Fruit fly (Drosophila melanogaster): ENCODE data around the gene SIFaR.

The SIFaR gene

dm6 chr3R:21293833-21294232, at the start of gene SIFaR:
Gene SIFaR, minus strand, starts transcription at chr3R:21293998.
- TF ChIP-seq CG8478 (optimal IDR thresholded peaks at IDR 0.05): no peak
- TF ChIP-seq psq (optimal IDR thresholded peaks at IDR 0.05): no peak
- no peak for TF ChIP-seq EcR (GFP tag; optimal IDR thresholded peaks at IDR 0.05)
- no peak for TF ChIP-seq Dll (optimal IDR thresholded peaks at IDR 0.05)
- no peak for TF ChIP-seq usp (GFP tag; optimal IDR thresholded peaks at IDR 0.05)
- TF ChIP-seq pan (optimal IDR thresholded peaks at IDR 0.05): no peak

DNA sequence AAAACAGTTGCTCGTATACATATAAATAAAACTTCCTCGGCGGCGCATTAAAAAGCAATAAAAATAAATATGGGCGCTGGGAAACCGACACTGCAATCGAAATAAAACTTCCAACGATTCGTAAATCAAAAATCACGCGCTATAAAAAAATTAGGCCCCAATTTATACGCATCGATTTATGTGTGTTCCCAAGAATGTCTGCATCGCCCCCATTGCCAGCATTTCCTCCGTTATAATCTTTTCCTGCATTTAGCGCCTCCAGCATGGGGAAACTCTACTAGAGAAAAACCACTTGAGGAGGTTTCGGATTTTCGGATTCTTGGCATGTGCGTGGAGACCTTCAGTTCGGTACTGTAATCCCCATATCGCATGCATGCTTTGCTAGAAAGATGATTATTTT, 49.4 kb upstream of the SIFaR start:
- TF ChIP-seq psq (optimal IDR thresholded peaks at IDR 0.05) (no peak), Dll (optimal IDR thresholded peaks at IDR 0.05) (no peak), pan (optimal IDR thresholded peaks at IDR 0.05) (no peak), CG8478 (optimal IDR thresholded peaks at IDR 0.05) (no peak), EcR (GFP tag; optimal IDR thresholded peaks at IDR 0.05) (no peak), usp (GFP tag; optimal IDR thresholded peaks at IDR 0.05) (no peak)

dm6 chr3R:21339448-21340268, 45.9 kb upstream of the SIFaR start:
- TF ChIP-seq pan (optimal IDR thresholded peaks at IDR 0.05): no peak
- no peak for TF ChIP-seq psq (optimal IDR thresholded peaks at IDR 0.05)
- no peak for TF ChIP-seq Dll (optimal IDR thresholded peaks at IDR 0.05)
- no peak for TF ChIP-seq CG8478 (optimal IDR thresholded peaks at IDR 0.05)
- no peak for TF ChIP-seq EcR (GFP tag; optimal IDR thresholded peaks at IDR 0.05)
- no peak for TF ChIP-seq usp (GFP tag; optimal IDR thresholded peaks at IDR 0.05)

- no peak for TF ChIP-seq Dll (optimal IDR thresholded peaks at IDR 0.05)
- no peak for TF ChIP-seq pan (optimal IDR thresholded peaks at IDR 0.05)
- no peak for TF ChIP-seq usp (GFP tag; optimal IDR thresholded peaks at IDR 0.05)
- TF ChIP-seq psq (optimal IDR thresholded peaks at IDR 0.05): no peak
- TF ChIP-seq EcR (GFP tag; optimal IDR thresholded peaks at IDR 0.05): no peak
Measured at dm6 chr3R:21339006-21339420, 45.2 kb upstream of the SIFaR start.

- TF ChIP-seq pan (optimal IDR thresholded peaks at IDR 0.05) (no peak), usp (GFP tag; optimal IDR thresholded peaks at IDR 0.05) (no peak), Dll (optimal IDR thresholded peaks at IDR 0.05) (no peak), CG8478 (optimal IDR thresholded peaks at IDR 0.05) (no peak), psq (optimal IDR thresholded peaks at IDR 0.05) (no peak), EcR (GFP tag; optimal IDR thresholded peaks at IDR 0.05) (no peak)
Measured at dm6 chr3R:21338313-21338921, 44.6 kb upstream of the SIFaR start.

DNA sequence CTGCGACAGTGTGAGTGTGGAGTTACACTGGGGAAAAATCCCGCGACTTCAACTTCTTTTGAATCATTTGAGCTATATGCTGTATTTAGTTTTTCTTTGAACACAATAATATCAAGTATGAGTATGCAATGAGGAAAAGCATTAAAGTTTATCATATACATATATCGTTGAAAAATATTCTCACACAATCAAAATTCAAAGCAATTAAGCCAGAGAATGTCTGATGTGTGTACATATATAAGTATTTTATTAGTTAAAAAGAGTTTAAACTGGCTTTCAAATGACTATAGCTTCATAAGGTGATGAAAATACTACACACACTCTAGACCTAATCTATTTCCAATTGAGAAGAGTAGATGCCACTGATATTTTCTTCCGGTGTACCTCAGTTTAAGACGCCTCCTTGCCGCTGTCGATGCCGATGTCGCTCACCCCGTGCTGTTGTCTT, 43.0 kb upstream of the SIFaR start:
- TF ChIP-seq EcR (GFP tag; optimal IDR thresholded peaks at IDR 0.05) (no peak), usp (GFP tag; optimal IDR thresholded peaks at IDR 0.05) (no peak), psq (optimal IDR thresholded peaks at IDR 0.05) (no peak), Dll (optimal IDR thresholded peaks at IDR 0.05) (no peak), CG8478 (optimal IDR thresholded peaks at IDR 0.05) (no peak), pan (optimal IDR thresholded peaks at IDR 0.05) (no peak)

DNA sequence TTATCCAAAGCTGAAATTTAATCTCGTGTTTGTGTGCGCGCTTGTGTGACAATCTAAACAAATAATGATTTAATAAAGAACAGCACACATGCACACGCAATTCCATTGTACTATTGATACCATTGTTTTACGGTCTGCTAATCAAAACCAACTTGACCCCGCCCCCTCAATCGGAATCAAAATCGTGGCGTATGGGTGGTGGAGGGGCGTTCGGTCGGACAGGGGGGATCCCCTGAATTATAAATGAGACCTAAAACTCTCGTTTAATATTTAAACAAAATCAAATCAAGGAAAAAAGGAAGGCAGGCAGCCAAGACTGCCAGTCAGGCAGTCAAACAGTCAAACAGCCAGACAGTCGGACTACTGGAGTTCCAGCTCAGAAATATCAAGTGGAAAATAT, 37.4 kb upstream of the SIFaR start:
- TF ChIP-seq pan (optimal IDR thresholded peaks at IDR 0.05) (no peak), psq (optimal IDR thresholded peaks at IDR 0.05) (no peak), usp (GFP tag; optimal IDR thresholded peaks at IDR 0.05) (no peak), Dll (optimal IDR thresholded peaks at IDR 0.05) (no peak), EcR (GFP tag; optimal IDR thresholded peaks at IDR 0.05) (no peak), CG8478 (optimal IDR thresholded peaks at IDR 0.05) (no peak)

dm6 chr3R:21330542-21330941, 36.7 kb upstream of the SIFaR start:
- TF ChIP-seq usp (GFP tag; optimal IDR thresholded peaks at IDR 0.05) (no peak), pan (optimal IDR thresholded peaks at IDR 0.05) (no peak), EcR (GFP tag; optimal IDR thresholded peaks at IDR 0.05) (no peak), Dll (optimal IDR thresholded peaks at IDR 0.05) (no peak), psq (optimal IDR thresholded peaks at IDR 0.05) (no peak), CG8478 (optimal IDR thresholded peaks at IDR 0.05) (no peak)

DNA sequence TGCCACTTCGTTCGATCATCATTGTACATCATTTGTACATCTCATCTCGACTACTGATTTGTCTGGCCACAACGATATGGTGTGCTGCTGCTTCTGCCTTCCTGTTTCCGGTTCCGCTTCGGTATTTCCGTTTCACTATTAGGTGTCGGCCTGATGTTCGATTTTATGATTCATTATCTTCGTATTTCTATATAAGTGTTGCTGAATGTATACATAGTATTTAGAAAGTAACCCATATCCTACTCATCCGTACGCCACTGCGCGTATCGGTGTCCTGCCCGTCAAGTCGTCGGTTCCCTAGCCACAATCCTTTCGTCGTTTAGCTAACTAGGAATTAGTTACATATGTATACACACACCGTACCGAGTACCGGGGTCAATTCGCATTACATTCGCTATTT, 25.3 kb upstream of the SIFaR start:
- TF ChIP-seq psq (optimal IDR thresholded peaks at IDR 0.05) (no peak), EcR (GFP tag; optimal IDR thresholded peaks at IDR 0.05) (no peak), usp (GFP tag; optimal IDR thresholded peaks at IDR 0.05) (no peak), CG8478 (optimal IDR thresholded peaks at IDR 0.05) (no peak), pan (optimal IDR thresholded peaks at IDR 0.05) (no peak), Dll (optimal IDR thresholded peaks at IDR 0.05) (no peak)

DNA sequence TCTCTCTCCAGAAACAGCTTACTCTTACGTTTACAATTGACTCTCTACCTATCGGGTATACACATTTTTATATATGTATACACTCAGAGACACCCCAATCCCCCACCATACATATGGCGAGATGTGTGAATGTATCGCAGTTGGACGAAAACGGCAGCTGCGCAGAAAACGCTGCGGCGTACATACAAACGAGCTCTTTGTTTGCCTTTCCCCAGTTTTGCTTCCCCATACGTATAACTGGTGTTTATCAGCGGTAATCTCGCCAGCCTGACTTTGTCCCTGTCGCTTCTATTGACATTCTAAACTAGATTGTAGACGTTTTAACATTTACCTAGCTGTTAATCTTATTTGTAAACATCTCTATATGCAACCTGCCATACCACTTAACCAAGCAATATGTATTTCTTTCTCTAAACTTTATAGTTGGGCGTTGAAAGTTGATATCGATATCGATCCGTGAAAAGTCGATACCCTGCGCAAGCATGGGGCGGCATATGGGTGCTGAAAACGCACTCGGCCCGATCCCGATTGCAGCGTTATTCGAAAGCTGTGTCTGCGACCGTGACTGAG, 3.7 kb upstream of the SIFaR start:
- TF ChIP-seq psq (optimal IDR thresholded peaks at IDR 0.05): no peak
- no peak for TF ChIP-seq usp (GFP tag; optimal IDR thresholded peaks at IDR 0.05)
- no peak for TF ChIP-seq Dll (optimal IDR thresholded peaks at IDR 0.05)
- no peak for TF ChIP-seq EcR (GFP tag; optimal IDR thresholded peaks at IDR 0.05)
- no peak for TF ChIP-seq CG8478 (optimal IDR thresholded peaks at IDR 0.05)
- no peak for TF ChIP-seq pan (optimal IDR thresholded peaks at IDR 0.05)

dm6 chr3R:21296728-21297386, 3.1 kb upstream of the SIFaR start:
- no peak for TF ChIP-seq Dll (optimal IDR thresholded peaks at IDR 0.05)
- TF ChIP-seq psq (optimal IDR thresholded peaks at IDR 0.05): no peak
- TF ChIP-seq EcR (GFP tag; optimal IDR thresholded peaks at IDR 0.05): no peak
- TF ChIP-seq pan (optimal IDR thresholded peaks at IDR 0.05): no peak
- no peak for TF ChIP-seq CG8478 (optimal IDR thresholded peaks at IDR 0.05)
- no peak for TF ChIP-seq usp (GFP tag; optimal IDR thresholded peaks at IDR 0.05)
